Fruit fly (Drosophila melanogaster): ENCODE measurements around the gene CG32069.

Gene CG32069

DNA sequence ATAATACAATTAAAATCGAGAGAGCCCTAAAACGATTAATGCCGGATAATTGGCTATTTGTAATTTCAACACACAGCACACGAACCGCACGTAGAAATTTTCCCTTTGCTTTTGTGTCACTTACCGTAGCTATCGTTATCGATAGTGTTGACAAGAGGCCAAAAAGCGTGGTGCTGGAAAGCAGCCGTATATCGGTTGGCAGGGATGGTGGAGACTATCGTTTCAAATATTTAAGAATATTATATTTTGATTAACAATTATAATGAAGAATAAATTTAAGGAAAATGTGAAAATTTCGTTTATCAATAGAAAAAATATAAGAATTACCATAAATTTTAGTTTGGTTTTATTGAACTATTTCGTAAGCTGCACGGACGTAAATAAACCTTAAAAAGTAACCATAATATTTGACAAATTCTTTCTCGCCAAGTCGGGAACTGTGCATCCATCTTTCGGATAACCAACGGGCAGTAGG is 30.7 kb upstream of the CG32069 start, which contains the start of gene JIL-1 (continued):
- TF ChIP-seq usp (GFP tag; optimal IDR thresholded peaks at IDR 0.05): no peak
- peak; percentile 57 for TF ChIP-seq CG16815 (GFP tag; optimal IDR thresholded peaks at IDR 0.05)
- no peak for TF ChIP-seq cg (GFP tag; optimal IDR thresholded peaks at IDR 0.05)
- TF ChIP-seq grau (tag; optimal IDR thresholded peaks at IDR 0.05): peak; percentile 66
- no peak for TF ChIP-seq CG15479 (GFP tag; optimal IDR thresholded peaks at IDR 0.05)
- peak; percentile 47 for TF ChIP-seq CG31441 (GFP tag; IDR thresholded peaks at IDR 0.05)
- peak; percentile 67 for TF ChIP-seq sug (tag; optimal IDR thresholded peaks at IDR 0.05)
- TF ChIP-seq dmrt99B (tag; optimal IDR thresholded peaks at IDR 0.05): peak; percentile 16
- peak; percentile 34 for TF ChIP-seq CG2202 (tag; optimal IDR thresholded peaks at IDR 0.05)
- no peak for TF ChIP-seq D (optimal IDR thresholded peaks at IDR 0.05)
- TF ChIP-seq D (GFP tag; optimal IDR thresholded peaks at IDR 0.05): peak; percentile 1
- TF ChIP-seq jing (GFP tag; optimal IDR thresholded peaks at IDR 0.05): no peak
- TF ChIP-seq jigr1 (GFP tag; IDR thresholded peaks at IDR 0.05): no peak
- TF ChIP-seq lmd (GFP tag; IDR thresholded peaks at IDR 0.05): peak; percentile 76; the same call in 1 of the 2 replicates
- TF ChIP-seq tgo (GFP tag; IDR thresholded peaks at IDR 0.05): peak; percentile 76
- peak; percentile 92 for TF ChIP-seq NFAT (GFP tag; IDR thresholded peaks at IDR 0.05)
- peak; percentile 84 for TF ChIP-seq Dref (GFP tag; IDR thresholded peaks at IDR 0.05)
- TF ChIP-seq psq (GFP tag; optimal IDR thresholded peaks at IDR 0.05): peak; percentile 88
- peak; percentile 15 for TF ChIP-seq org-1 (GFP tag; optimal IDR thresholded peaks at IDR 0.05)
- TF ChIP-seq BtbVII (GFP tag; optimal IDR thresholded peaks at IDR 0.05): peak; percentile 39
- TF ChIP-seq Myb (GFP tag; optimal IDR thresholded peaks at IDR 0.05): peak; percentile 31
- no peak for TF ChIP-seq tap (tag; optimal IDR thresholded peaks at IDR 0.05)
- peak; percentile 40 for TF ChIP-seq Elba2 (GFP tag; optimal IDR thresholded peaks at IDR 0.05)
- no peak for TF ChIP-seq CG10274 (GFP tag; optimal IDR thresholded peaks at IDR 0.05)
- peak; percentile 17 for TF ChIP-seq oc (tag; optimal IDR thresholded peaks at IDR 0.05)
- TF ChIP-seq Sin3A (optimal IDR thresholded peaks at IDR 0.05): peak; percentile 47
- peak; percentile 40; the same call in 1 of the 2 replicates for TF ChIP-seq ham (GFP tag; IDR thresholded peaks at IDR 0.05)
- TF ChIP-seq hb (GFP tag; IDR thresholded peaks at IDR 0.05; ENCODE audit: partially characterized antibody): peak; percentile 77
- TF ChIP-seq CG2712 (tag; optimal IDR thresholded peaks at IDR 0.05): peak; percentile 44
- no peak for TF ChIP-seq CG6254 (GFP tag; optimal IDR thresholded peaks at IDR 0.05)
- no peak for TF ChIP-seq dimm (GFP tag; IDR thresholded peaks at IDR 0.05)
- TF ChIP-seq CG8478 (optimal IDR thresholded peaks at IDR 0.05): no peak
- TF ChIP-seq CG15514 (GFP tag; optimal IDR thresholded peaks at IDR 0.05): peak; percentile 53
- peak; percentile 19 for TF ChIP-seq Vsx1 (GFP tag; optimal IDR thresholded peaks at IDR 0.05)
- TF ChIP-seq sens (GFP tag): peak; percentile 84
- TF ChIP-seq repo (GFP tag; optimal IDR thresholded peaks at IDR 0.05): peak; percentile 19

DNA sequence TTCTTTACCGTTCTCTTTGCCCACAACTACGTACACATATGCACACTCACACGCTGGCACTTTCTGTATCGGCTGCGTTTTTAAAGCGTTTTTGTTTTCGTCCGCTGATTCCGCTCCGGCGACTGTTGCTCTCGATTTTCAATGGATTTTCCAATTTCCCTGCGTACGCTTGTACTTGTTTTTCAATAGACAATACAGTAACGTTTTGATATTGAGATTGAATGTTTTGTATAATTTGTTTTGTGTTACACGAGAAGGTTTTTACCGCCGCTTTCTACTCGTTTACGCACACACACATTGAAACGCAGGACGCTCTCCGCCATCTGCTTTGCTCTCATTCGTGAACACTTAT is 30.2 kb upstream of the CG32069 start:
- TF ChIP-seq CG1602 (GFP tag; optimal IDR thresholded peaks at IDR 0.05) (no peak), CG6791 (GFP tag; IDR thresholded peaks at IDR 0.05; ENCODE audit: partially characterized antibody) (no peak), Max (GFP tag; optimal IDR thresholded peaks at IDR 0.05) (no peak), ATbp (GFP tag; optimal IDR thresholded peaks at IDR 0.05) (no peak), org-1 (GFP tag; optimal IDR thresholded peaks at IDR 0.05) (no peak), Trl (optimal IDR thresholded peaks at IDR 0.05) (peak; percentile 34 to 66), Trl (GFP tag; optimal IDR thresholded peaks at IDR 0.05) (no peak), CG9727 (GFP tag; optimal IDR thresholded peaks at IDR 0.05) (no peak), cg (GFP tag; optimal IDR thresholded peaks at IDR 0.05) (peak; percentile 89), CHES-1-like (GFP tag; optimal IDR thresholded peaks at IDR 0.05) (peak; percentile 3), Hr39 (optimal IDR thresholded peaks at IDR 0.05) (no peak)
